Worm (Caenorhabditis elegans): Measurements from ENCODE around the gene T05A8.3.
"Not testable (repeated sequence)": the region's sequence is repeated elsewhere in the genome, so short reads cannot be mapped to it uniquely, and the experiment has no call there.

T05A8.3 gene

DNA sequence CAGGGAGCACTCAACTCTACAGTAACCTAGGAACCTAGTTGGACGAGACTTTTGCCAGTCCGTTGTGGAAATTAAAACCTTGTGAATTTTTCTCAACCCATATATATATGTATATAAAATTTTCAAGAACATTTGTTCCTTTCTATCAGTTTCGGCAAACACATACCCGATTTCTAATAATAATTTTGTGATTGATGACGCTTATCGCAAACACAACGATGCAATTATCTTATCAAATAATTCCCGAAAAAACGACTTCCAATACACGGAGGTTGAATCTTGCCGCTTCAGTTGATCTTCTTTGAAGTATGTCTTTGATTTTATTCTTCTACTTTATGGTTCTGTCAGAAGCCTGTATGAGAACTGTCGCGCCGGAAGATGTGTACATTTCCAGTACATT lies 52.2 kb downstream of the T05A8.3 start, which contains the start of gene F22E5.2:
Gene F22E5.2, plus strand, starts transcription at position 301 of the 400 bp plus-strand sequence.
- TF ChIP-seq nfya-1 (tag; optimal IDR thresholded peaks at IDR 0.05; ENCODE audit: insufficient read depth); sea-2 (GFP tag; optimal IDR thresholded peaks at IDR 0.05); lin-15B (tag; optimal IDR thresholded peaks at IDR 0.05): not testable (repeated sequence)

All from whole organism, L3 larva.